Fruit fly (Drosophila melanogaster): ENCODE results near the gene Tsen54.

dm6 chr3L:12227219-12227618, 21.4 kb upstream of the Tsen54 start:
- no peak for TF ChIP-seq CTCF (optimal IDR thresholded peaks at IDR 0.05)
- no peak for TF ChIP-seq CG8478 (optimal IDR thresholded peaks at IDR 0.05)

Data from S2 (cell line).